Worm (Caenorhabditis elegans): ENCODE measurements around the gene ZC487.2.

- no peak for TF ChIP-seq him-1 (tag; optimal IDR thresholded peaks at IDR 0.05)
- TF ChIP-seq dao-5 (tag; optimal IDR thresholded peaks at IDR 0.05): no peak
- no peak for TF ChIP-seq W03F9.2 (tag; optimal IDR thresholded peaks at IDR 0.05)
These were observed 33.9 kb downstream of the ZC487.2 start, which contains the start of gene K11G9.5 for ce11 chrV:6688392-6688791.
